Worm (Caenorhabditis elegans) whole organism, L1 larva: ENCODE measurements around the gene eif-3.K.

Source experiments
- C16A3.4 ChIP-seq: fragments of 150-350 bp; optimal IDR thresholded peaks from 2 replicates; lab custom pipeline; 2014; ENCODE audit warnings: missing biosample characterization, missing genetic modification characterization
- F16B12.6 ChIP-seq: fragments of 150-350 bp; optimal IDR thresholded peaks from 2 replicates; lab custom pipeline; 2014; ENCODE audit warnings: missing biosample characterization, missing genetic modification characterization
- aha-1 ChIP-seq: fragments of 150-350 bp; optimal IDR thresholded peaks from 2 replicates; lab custom pipeline; 2014; ENCODE audit warnings: missing biosample characterization, missing genetic modification characterization
- alr-1 ChIP-seq: fragments of 200-800 bp; sonication (Bioruptor generic); optimal IDR thresholded peaks from 2 replicates; lab custom pipeline; 2018; ENCODE audit warnings: borderline replicate concordance, mild to moderate bottlenecking, missing genetic modification characterization, missing compliant biosample characterization
- ama-1 ChIP-seq: fragments of 150-350 bp; optimal IDR thresholded peaks from 2 replicates; lab custom pipeline; 2014
- blmp-1 ChIP-seq: fragments of 150-350 bp; optimal IDR thresholded peaks from 2 replicates; lab custom pipeline; 2014; ENCODE audit warnings: missing biosample characterization, missing genetic modification characterization
- ceh-82 ChIP-seq, 3 experiments: fragments of 150-350 bp in 1 of 3; sonication (generic microtip) in 2 of 3; optimal IDR thresholded peaks; 2 replicates each; lab custom pipeline; 2014 to 2017; ENCODE audit warnings: missing biosample characterization in 3 of 3, missing genetic modification characterization in 3 of 3
- ceh-90 ChIP-seq: sonication (generic microtip); optimal IDR thresholded peaks from 2 replicates; lab custom pipeline; 2016; ENCODE audit warnings: missing genetic modification characterization, missing compliant biosample characterization
- dsc-1 ChIP-seq: sonication (generic microtip); optimal IDR thresholded peaks from 2 replicates; lab custom pipeline; 2016; ENCODE audit warnings: mild to moderate bottlenecking, missing genetic modification characterization, missing compliant biosample characterization
- efl-1 ChIP-seq, 4 experiments: fragments of 150-350 bp; optimal IDR thresholded peaks in 3 of 4; peaks in 1 of 4; 1 replicate in 1 of 4; 2 replicates in 3 of 4; lab custom pipeline; 2014; ENCODE audit warnings: missing biosample characterization in 2 of 4, missing genetic modification characterization in 2 of 4, missing genetic modification reagents in 2 of 4
- egl-13 ChIP-seq: sonication (generic microtip); optimal IDR thresholded peaks from 2 replicates; lab custom pipeline; 2016; ENCODE audit warnings: missing genotype, missing genetic modification reagents, missing genetic modification characterization, missing compliant biosample characterization
- elt-2 ChIP-seq: sonication (generic microtip); optimal IDR thresholded peaks from 2 replicates; lab custom pipeline; 2016; ENCODE audit warnings: missing genetic modification characterization, mild to moderate bottlenecking, inconsistent platforms, missing compliant biosample characterization, missing genetic modification reagents
- ets-5 ChIP-seq: fragments of 200-800 bp; sonication (Bioruptor generic); IDR thresholded peaks from 2 replicates; pipeline ENCODE4 v1.3.6; 2022; ENCODE audit warnings: missing genetic modification characterization, missing compliant biosample characterization
- fkh-10 ChIP-seq: sonication (generic microtip); optimal IDR thresholded peaks from 2 replicates; lab custom pipeline; 2017; ENCODE audit warnings: missing biosample characterization, missing genetic modification reagents, missing genetic modification characterization
- fkh-8 ChIP-seq: sonication (generic microtip); optimal IDR thresholded peaks from 2 replicates; lab custom pipeline; 2016; ENCODE audit warnings: mild to moderate bottlenecking, missing genetic modification characterization, missing compliant biosample characterization
- fos-1 ChIP-seq: fragments of 150-350 bp; optimal IDR thresholded peaks from 2 replicates; lab custom pipeline; 2014; ENCODE audit warnings: missing biosample characterization, missing genetic modification characterization
- grh-1 ChIP-seq: fragments of 200-800 bp; sonication (Bioruptor generic); IDR thresholded peaks from 2 replicates; pipeline ENCODE4 v1.3.6; 2022; ENCODE audit warnings: missing genetic modification reagents, missing genetic modification characterization, missing compliant biosample characterization
- hlh-17 ChIP-seq: fragments of 200-800 bp; sonication (Bioruptor generic); optimal IDR thresholded peaks from 2 replicates; lab custom pipeline; 2018; ENCODE audit warnings: missing genetic modification characterization, mild to moderate bottlenecking, missing compliant biosample characterization, moderate library complexity, borderline replicate concordance
- irx-1 ChIP-seq: sonication (generic microtip); optimal IDR thresholded peaks from 2 replicates; lab custom pipeline; 2016; ENCODE audit warnings: missing genetic modification characterization, missing compliant biosample characterization
- isw-1 ChIP-seq: fragments of 200-800 bp; sonication (Bioruptor generic); IDR thresholded peaks from 2 replicates; pipeline ENCODE4 v1.3.6; 2022; ENCODE audit warnings: missing genetic modification characterization, missing compliant biosample characterization
- lin-14 ChIP-seq: fragments of 200-800 bp; sonication (Bioruptor generic); optimal IDR thresholded peaks from 2 replicates; lab custom pipeline; 2018; ENCODE audit warnings: mild to moderate bottlenecking, missing genetic modification characterization, moderate library complexity, missing compliant biosample characterization
- lin-35 ChIP-seq, 2 experiments: fragments of 150-350 bp; optimal IDR thresholded peaks; 2 replicates each; lab custom pipeline; 2014; ENCODE audit warnings: missing biosample characterization in 2 of 2, missing genetic modification characterization in 2 of 2, missing genetic modification reagents in 2 of 2
- lir-3 ChIP-seq: sonication (generic microtip); optimal IDR thresholded peaks from 2 replicates; lab custom pipeline; 2016; ENCODE audit warnings: mild to moderate bottlenecking, missing genetic modification characterization, moderate library complexity, missing compliant biosample characterization; ENCODE audit not compliant: poor library complexity
- lsy-2 ChIP-seq, 2 experiments: fragments of 150-350 bp; optimal IDR thresholded peaks; 2 replicates each; lab custom pipeline; 2014; ENCODE audit warnings: missing biosample characterization in 2 of 2, missing genetic modification characterization in 2 of 2
- mab-9 ChIP-seq: fragments of 200-800 bp; sonication (Bioruptor generic); IDR thresholded peaks from 2 replicates; pipeline ENCODE4 v1.3.6; 2022; ENCODE audit warnings: missing genetic modification reagents, missing genetic modification characterization, missing compliant biosample characterization
- mdl-1 ChIP-seq, 2 experiments: fragments of 150-350 bp; optimal IDR thresholded peaks; 2 replicates each; lab custom pipeline; 2014 to 2017; ENCODE audit warnings: missing biosample characterization in 2 of 2, missing genetic modification characterization in 2 of 2, inconsistent platforms in 1 of 2
- mep-1 ChIP-seq: fragments of 150-350 bp; optimal IDR thresholded peaks from 2 replicates; lab custom pipeline; 2014; ENCODE audit warnings: missing biosample characterization, missing genetic modification characterization
- nhr-19 ChIP-seq: fragments of 200-800 bp; sonication (Bioruptor generic); conservative IDR thresholded peaks from 2 replicates; pipeline ENCODE4 v1.3.6; 2022; ENCODE audit warnings: missing genetic modification characterization, missing compliant biosample characterization
- nhr-20 ChIP-seq: sonication (generic microtip); optimal IDR thresholded peaks from 2 replicates; lab custom pipeline; 2016; ENCODE audit warnings: mild to moderate bottlenecking, missing genetic modification characterization, missing compliant biosample characterization
- nhr-47 ChIP-seq: sonication (generic microtip); optimal IDR thresholded peaks from 2 replicates; lab custom pipeline; 2016; ENCODE audit warnings: mild to moderate bottlenecking, missing genetic modification characterization, moderate library complexity, missing compliant biosample characterization
- nhr-71 ChIP-seq: sonication (generic microtip); optimal IDR thresholded peaks from 2 replicates; lab custom pipeline; 2016; ENCODE audit warnings: mild to moderate bottlenecking, missing genetic modification characterization, moderate library complexity, missing compliant biosample characterization
- nhr-85 ChIP-seq: sonication (generic microtip); peaks from one replicate; lab custom pipeline; 2016; ENCODE audit warnings: missing genetic modification characterization, inconsistent platforms, missing compliant biosample characterization
- nhr-90 ChIP-seq: sonication (generic microtip); optimal IDR thresholded peaks from 2 replicates; lab custom pipeline; 2016; ENCODE audit warnings: mild to moderate bottlenecking, missing genetic modification characterization, missing compliant biosample characterization; ENCODE audit not compliant: poor library complexity
- pqm-1 ChIP-seq: sonication (generic microtip); optimal IDR thresholded peaks from 3 replicates; lab custom pipeline; 2017; ENCODE audit warnings: missing biosample characterization, missing genetic modification characterization
- rnt-1 ChIP-seq: sonication (generic microtip); optimal IDR thresholded peaks from 2 replicates; lab custom pipeline; 2016; ENCODE audit warnings: mild to moderate bottlenecking, missing genetic modification characterization, moderate library complexity, missing compliant biosample characterization
- snu-23 ChIP-seq: sonication (generic microtip); optimal IDR thresholded peaks from 2 replicates; lab custom pipeline; 2016; ENCODE audit warnings: missing genetic modification characterization, missing compliant biosample characterization
- sptf-1 ChIP-seq: fragments of 150-350 bp; optimal IDR thresholded peaks from 2 replicates; lab custom pipeline; 2014; ENCODE audit warnings: missing biosample characterization, missing genetic modification characterization
- tbx-2 ChIP-seq: sonication (generic microtip); optimal IDR thresholded peaks from 2 replicates; lab custom pipeline; 2016; ENCODE audit warnings: missing genetic modification characterization, missing compliant biosample characterization
- unc-130 ChIP-seq: fragments of 150-350 bp; optimal IDR thresholded peaks from 2 replicates; lab custom pipeline; 2017; ENCODE audit warnings: missing biosample characterization, missing genetic modification characterization, inconsistent platforms
- unc-30 ChIP-seq: sonication (generic microtip); optimal IDR thresholded peaks from 2 replicates; lab custom pipeline; 2017; ENCODE audit warnings: missing biosample characterization, missing genetic modification characterization
- unc-86 ChIP-seq: sonication (generic microtip); optimal IDR thresholded peaks from 2 replicates; lab custom pipeline; 2016; ENCODE audit warnings: missing genetic modification characterization, missing compliant biosample characterization
- vab-15 ChIP-seq: sonication (generic microtip); optimal IDR thresholded peaks from 2 replicates; lab custom pipeline; 2017; ENCODE audit warnings: missing genotype, mild to moderate bottlenecking, missing genetic modification characterization, missing compliant biosample characterization
- xbp-1 ChIP-seq: sonication (generic microtip); optimal IDR thresholded peaks from 2 replicates; lab custom pipeline; 2016; ENCODE audit warnings: missing genetic modification characterization, missing compliant biosample characterization
- zip-4 ChIP-seq: fragments of 200-800 bp; sonication (Bioruptor generic); optimal IDR thresholded peaks from 2 replicates; lab custom pipeline; 2018; ENCODE audit warnings: mild to moderate bottlenecking, missing genetic modification characterization, moderate library complexity, missing compliant biosample characterization
- ztf-11 ChIP-seq, 2 experiments: sonication (generic microtip); optimal IDR thresholded peaks; 2 replicates each; lab custom pipeline; 2016 to 2017; ENCODE audit warnings: missing genetic modification characterization in 2 of 2, missing biosample characterization in 1 of 2, missing compliant biosample characterization in 1 of 2
- ztf-4 ChIP-seq: fragments of 150-350 bp; optimal IDR thresholded peaks from 2 replicates; lab custom pipeline; 2014; ENCODE audit warnings: missing biosample characterization, missing genetic modification characterization

Gene eif-3.K

ce11 chrV:12967925-12968327 lies 14.1 kb downstream of the eif-3.K start, which contains the start of gene R186.8 (continued):
- TF ChIP-seq isw-1 (GFP tag; lab: Robert Waterston, UW) (peak; percentile 71), mab-9 (GFP tag; lab: Robert Waterston, UW) (0 out of 2 replicates have a peak, but pooled peaks have one; percentile 9), ztf-4 (peak; percentile 13), xbp-1 (tag; lab: Kevin White, UChicago) (peak; percentile 76), blmp-1 (peak; percentile 7), ceh-82 (tag; optimal IDR thresholded peaks at IDR 0.05; lab: Kevin White, UChicago) (peak in 1 of 3 experiments; percentile 51), nhr-47 (peak; percentile 78), fkh-8 (peak; percentile 71), nhr-85 (peak; percentile 90), unc-86 (tag; lab: Kevin White, UChicago) (peak; percentile 5), lsy-2 (tag; optimal IDR thresholded peaks at IDR 0.05; lab: Kevin White, UChicago) (peak; percentile 72 to 91), nhr-71 (peak; percentile 85), zip-4 (GFP tag; lab: Kevin White, UChicago) (peak; percentile 20), nhr-90 (tag; lab: Kevin White, UChicago) (peak; percentile 71), vab-15 (tag; lab: Kevin White, UChicago) (peak; percentile 75), rnt-1 (peak; percentile 49), egl-13 (tag; lab: Kevin White, UChicago) (peak; percentile 16), irx-1 (peak; percentile 48), mdl-1 (tag; optimal IDR thresholded peaks at IDR 0.05; lab: Kevin White, UChicago) (peak in 1 of 2 experiments; percentile 24), dsc-1 (tag; lab: Kevin White, UChicago) (peak; percentile 37), fkh-10 (peak; percentile 24), elt-2 (peak; percentile 10), lin-35 (GFP tag; optimal IDR thresholded peaks at IDR 0.05; lab: Kevin White, UChicago) (peak; percentile 54 to 55), snu-23 (peak; percentile 82)

ce11 chrV:12968555-12968954 lies 14.8 kb downstream of the eif-3.K start, which contains the start of gene lin-46:
lin-46 (plus strand) TSS chrV:12968855.
- no peak for TF ChIP-seq lir-3 (tag; lab: Kevin White, UChicago)
- TF ChIP-seq nhr-85, result no peak
- no peak for TF ChIP-seq egl-13 (tag; lab: Kevin White, UChicago)
- no peak for TF ChIP-seq nhr-90 (tag; lab: Kevin White, UChicago)

ce11 chrV:12970575-12971160 lies 16.9 kb downstream of the eif-3.K start, which contains the start of gene pnn-1:
pnn-1 (plus strand) TSS chrV:12971110.
- TF ChIP-seq lin-14 (peak; percentile 37), ceh-82 (tag; optimal IDR thresholded peaks at IDR 0.05; lab: Kevin White, UChicago) (no peak), mep-1 (peak; percentile 58), hlh-17 (GFP tag; lab: Kevin White, UChicago) (no peak), alr-1 (tag; lab: Kevin White, UChicago) (no peak), ztf-4 (no peak), nhr-20 (tag; lab: Kevin White, UChicago) (no peak), aha-1 (tag; lab: Kevin White, UChicago) (no peak), ztf-11 (tag; optimal IDR thresholded peaks at IDR 0.05; lab: Kevin White, UChicago) (no peak), ama-1 (no peak), ceh-90 (tag; lab: Kevin White, UChicago) (no peak), grh-1 (GFP tag; lab: Robert Waterston, UW) (no peak), lin-35 (GFP tag; optimal IDR thresholded peaks at IDR 0.05; lab: Kevin White, UChicago) (peak; percentile 28 to 63), tbx-2 (tag; lab: Kevin White, UChicago) (peak; percentile 12), dsc-1 (tag; lab: Kevin White, UChicago) (no peak), sptf-1 (tag; lab: Kevin White, UChicago) (no peak), ets-5 (no peak), efl-1 (optimal IDR thresholded peaks at IDR 0.05; lab: Kevin White, UChicago) (peak; percentile 40 to 58), efl-1 (GFP tag; optimal IDR thresholded peaks at IDR 0.05 in 1 of 2; lab: Kevin White, UChicago) (peak; percentile 49 to 95), C16A3.4 (tag; lab: Kevin White, UChicago) (peak; percentile 44), unc-130 (tag; lab: Kevin White, UChicago) (no peak), nhr-71 (peak; percentile 44), unc-30 (tag; lab: Kevin White, UChicago) (no peak), blmp-1 (peak; percentile 41), xbp-1 (tag; lab: Kevin White, UChicago) (peak; percentile 31), nhr-19 (GFP tag; lab: Robert Waterston, UW) (no peak), lsy-2 (tag; optimal IDR thresholded peaks at IDR 0.05; lab: Kevin White, UChicago) (peak; percentile 71 to 86), zip-4 (GFP tag; lab: Kevin White, UChicago) (no peak), F16B12.6 (tag; lab: Kevin White, UChicago) (peak; percentile 87), fos-1 (no peak), snu-23 (peak; percentile 45), pqm-1 (tag; lab: Kevin White, UChicago) (no peak), rnt-1 (no peak), nhr-47 (peak; percentile 37)
